Worm (Caenorhabditis elegans) whole organism, late embryonic: ENCODE results near the gene C30F2.5.
A peak's percentile ranks its signal among the peaks of the same experiment; 100 is the strongest.
"Not testable (repeated sequence)": the region's sequence is repeated elsewhere in the genome, so short reads cannot be mapped to it uniquely, and the experiment has no call there.

Source experiments
- C08G9.2 ChIP-seq: sonication (generic microtip); optimal IDR thresholded peaks from 2 replicates; lab custom pipeline; 2016; ENCODE audit warnings: mild to moderate bottlenecking, missing genetic modification characterization, moderate library complexity, missing compliant biosample characterization
- C38D4.7 ChIP-seq: fragments of 200-800 bp; sonication (Bioruptor generic); optimal IDR thresholded peaks from 2 replicates; lab custom pipeline; 2018; ENCODE audit warnings: mild to moderate bottlenecking, missing genetic modification characterization, moderate library complexity, missing compliant biosample characterization
- T23F11.4 ChIP-seq: fragments of 200-800 bp; sonication (Bioruptor generic); optimal IDR thresholded peaks from 2 replicates; lab custom pipeline; 2018; ENCODE audit warnings: mild to moderate bottlenecking, missing genetic modification characterization, missing compliant biosample characterization
- Y22D7AL.16 ChIP-seq: sonication (generic microtip); optimal IDR thresholded peaks from 2 replicates; lab custom pipeline; 2016; ENCODE audit warnings: missing genetic modification characterization, missing compliant biosample characterization
- ceh-14 ChIP-seq: sonication (generic microtip); optimal IDR thresholded peaks from 2 replicates; lab custom pipeline; 2016; ENCODE audit warnings: missing genotype, missing genetic modification characterization, missing compliant biosample characterization
- ceh-18 ChIP-seq: sonication (generic microtip); optimal IDR thresholded peaks from 2 replicates; lab custom pipeline; 2016; ENCODE audit warnings: missing genetic modification characterization, missing compliant biosample characterization
- ceh-24 ChIP-seq: sonication (generic microtip); optimal IDR thresholded peaks from 2 replicates; lab custom pipeline; 2016; ENCODE audit warnings: mild to moderate bottlenecking, missing genetic modification characterization, missing compliant biosample characterization
- ceh-30 ChIP-seq: fragments of 150-350 bp; optimal IDR thresholded peaks from 2 replicates; lab custom pipeline; 2014; ENCODE audit warnings: missing biosample characterization, missing genetic modification characterization
- ceh-34 ChIP-seq: sonication (generic microtip); optimal IDR thresholded peaks from 2 replicates; lab custom pipeline; 2016; ENCODE audit warnings: mild to moderate bottlenecking, missing genetic modification characterization, missing compliant biosample characterization
- ceh-48 ChIP-seq: sonication (generic microtip); optimal IDR thresholded peaks from 2 replicates; lab custom pipeline; 2016; ENCODE audit warnings: missing genetic modification characterization, inconsistent platforms, missing compliant biosample characterization
- ceh-6 ChIP-seq: fragments of 200-800 bp; sonication (Bioruptor generic); optimal IDR thresholded peaks from 2 replicates; lab custom pipeline; 2018; ENCODE audit warnings: mild to moderate bottlenecking, missing genetic modification characterization, missing compliant biosample characterization
- elt-2 ChIP-seq: sonication (generic microtip); optimal IDR thresholded peaks from 2 replicates; lab custom pipeline; 2016; ENCODE audit warnings: missing genetic modification reagents, missing genetic modification characterization, missing compliant biosample characterization
- elt-4 ChIP-seq: sonication (generic microtip); optimal IDR thresholded peaks from 2 replicates; lab custom pipeline; 2016; ENCODE audit warnings: missing genetic modification characterization, missing compliant biosample characterization
- ets-4 ChIP-seq: sonication (generic microtip); optimal IDR thresholded peaks from 2 replicates; lab custom pipeline; 2016; ENCODE audit warnings: missing genetic modification characterization, missing compliant biosample characterization
- eyg-1 ChIP-seq: sonication (generic microtip); optimal IDR thresholded peaks from 2 replicates; lab custom pipeline; 2016; ENCODE audit warnings: missing genotype, missing genetic modification characterization, missing compliant biosample characterization
- fax-1 ChIP-seq: sonication (generic microtip); optimal IDR thresholded peaks from 2 replicates; lab custom pipeline; 2016; ENCODE audit warnings: missing genotype, missing genetic modification characterization, missing compliant biosample characterization
- fkh-6 ChIP-seq: sonication (generic microtip); optimal IDR thresholded peaks from 2 replicates; lab custom pipeline; 2016; ENCODE audit warnings: missing genetic modification characterization, missing compliant biosample characterization
- gmeb-2 ChIP-seq: sonication (generic microtip); optimal IDR thresholded peaks from 2 replicates; lab custom pipeline; 2016; ENCODE audit warnings: missing genetic modification characterization, inconsistent platforms, missing compliant biosample characterization
- hlh-15 ChIP-seq: sonication (generic microtip); optimal IDR thresholded peaks from 2 replicates; lab custom pipeline; 2016; ENCODE audit warnings: missing genetic modification characterization, missing compliant biosample characterization
- hlh-30 ChIP-seq: sonication (generic microtip); optimal IDR thresholded peaks from 2 replicates; lab custom pipeline; 2017; ENCODE audit warnings: antibody characterized with exemption, missing genetic modification characterization, missing compliant biosample characterization; ENCODE audit not compliant: insufficient read depth
- lin-11 ChIP-seq: fragments of 200-800 bp; sonication (Bioruptor generic); optimal IDR thresholded peaks from 2 replicates; lab custom pipeline; 2018; ENCODE audit warnings: mild to moderate bottlenecking, missing genetic modification characterization, missing compliant biosample characterization
- madf-2 ChIP-seq: sonication (generic microtip); optimal IDR thresholded peaks from 2 replicates; lab custom pipeline; 2017; ENCODE audit warnings: missing genetic modification characterization, missing compliant biosample characterization
- nhr-11 ChIP-seq: fragments of 150-350 bp; optimal IDR thresholded peaks from 2 replicates; lab custom pipeline; 2014; ENCODE audit warnings: missing biosample characterization, missing genetic modification characterization
- odd-2 ChIP-seq: sonication (generic microtip); optimal IDR thresholded peaks from 2 replicates; lab custom pipeline; 2017; ENCODE audit warnings: antibody characterized with exemption, mild to moderate bottlenecking, missing genetic modification characterization, missing compliant biosample characterization
- sdc-2 ChIP-seq: sonication (generic microtip); optimal IDR thresholded peaks from 2 replicates; lab custom pipeline; 2016; ENCODE audit warnings: missing genotype, missing genetic modification characterization, missing compliant biosample characterization
- sox-2 ChIP-seq: fragments of 200-800 bp; sonication (Bioruptor generic); IDR thresholded peaks from 2 replicates; pipeline ENCODE4 v1.3.6; 2022; ENCODE audit warnings: missing genetic modification reagents, missing genetic modification characterization, missing compliant biosample characterization
- sox-4 ChIP-seq: sonication (generic microtip); optimal IDR thresholded peaks from 2 replicates; lab custom pipeline; 2017; ENCODE audit warnings: mild to moderate bottlenecking, missing genetic modification characterization, inconsistent platforms, missing compliant biosample characterization
- syd-9 ChIP-seq: sonication (generic microtip); optimal IDR thresholded peaks from 2 replicates; lab custom pipeline; 2016; ENCODE audit warnings: mild to moderate bottlenecking, missing genetic modification characterization, moderate library complexity, missing compliant biosample characterization
- unc-3 ChIP-seq, 2 experiments: fragments of 200-800 bp in 1 of 2; sonication (Bioruptor generic) in 1 of 2; sonication (generic microtip) in 1 of 2; conservative IDR thresholded peaks in 1 of 2; optimal IDR thresholded peaks in 1 of 2; 2 replicates each; pipeline versions ENCODE4 v1.3.6 to Lab custom; 2016 to 2022; ENCODE audit warnings: missing compliant biosample characterization in 2 of 2, missing genetic modification characterization in 2 of 2, missing genetic modification reagents in 1 of 2
- unc-42 ChIP-seq: sonication (generic microtip); optimal IDR thresholded peaks from 2 replicates; lab custom pipeline; 2016; ENCODE audit warnings: missing genotype, missing genetic modification characterization, missing compliant biosample characterization
- unc-86 ChIP-seq: sonication (generic microtip); optimal IDR thresholded peaks from 2 replicates; lab custom pipeline; 2016; ENCODE audit warnings: missing genetic modification characterization, missing compliant biosample characterization
- ztf-16 ChIP-seq: sonication (generic microtip); optimal IDR thresholded peaks from 2 replicates; lab custom pipeline; 2017; ENCODE audit warnings: missing genetic modification characterization, missing compliant biosample characterization

The C30F2.5 gene

DNA sequence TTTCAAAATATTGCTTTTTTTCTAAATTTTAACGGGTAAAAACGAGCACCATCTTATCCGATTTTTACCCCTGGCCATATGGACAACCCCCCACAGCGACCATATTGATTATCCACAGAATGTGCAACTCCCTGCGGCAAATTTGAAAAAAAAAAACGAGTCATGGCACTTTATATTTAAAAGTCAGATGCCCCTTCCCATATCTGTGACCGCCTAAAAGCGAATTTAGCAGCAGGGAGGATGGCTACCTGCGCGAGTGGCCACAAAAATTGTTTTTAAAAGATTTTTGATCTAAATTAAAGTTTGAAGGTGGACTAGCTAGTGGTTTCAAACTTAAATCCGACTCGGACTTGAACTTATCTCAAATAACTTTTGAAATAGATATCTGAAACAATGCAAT is 38.1 kb upstream of the C30F2.5 start (continued):
- TF ChIP-seq ceh-30 (tag; lab: Kevin White, UChicago) = peak; percentile 71
- TF ChIP-seq ets-4 (tag; lab: Kevin White, UChicago) = peak; percentile 64
- TF ChIP-seq gmeb-2 (tag; lab: Kevin White, UChicago) = no peak
- peak; percentile 28 for TF ChIP-seq unc-86 (tag; lab: Kevin White, UChicago)
- peak; percentile 95 for TF ChIP-seq ceh-18 (tag; lab: Kevin White, UChicago)

DNA sequence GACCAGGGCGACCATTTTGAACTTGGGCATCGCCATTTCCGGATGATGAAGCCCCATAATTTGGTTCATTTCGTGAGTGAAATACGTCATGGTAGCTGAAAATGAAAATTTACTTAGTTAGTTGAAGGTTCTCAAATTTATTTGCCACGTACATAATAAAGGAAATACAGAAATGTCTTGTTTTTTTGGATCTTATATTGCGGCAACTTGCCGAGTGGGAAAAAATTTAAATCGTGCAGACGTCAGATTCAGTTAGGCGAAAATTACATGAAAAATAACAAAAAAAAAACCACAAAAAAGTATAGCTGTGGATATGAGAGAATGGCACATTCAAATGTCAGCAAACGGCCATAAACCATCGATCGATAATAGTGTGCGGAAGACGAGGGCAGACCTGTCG is 35.6 kb upstream of the C30F2.5 start, which contains the start of gene T27A8.2:
Gene T27A8.2, minus strand, starts transcription at position 101 of the 400 bp plus-strand sequence.
- TF ChIP-seq ceh-24 (tag; lab: Kevin White, UChicago) (no peak), ceh-48 (no peak), unc-3 (GFP tag; conservative IDR thresholded peaks at IDR 0.05; lab: Robert Waterston, UW) (no peak), unc-3 (tag; optimal IDR thresholded peaks at IDR 0.05; lab: Kevin White, UChicago) (no peak), ceh-14 (tag; lab: Kevin White, UChicago) (no peak), nhr-11 (tag; lab: Kevin White, UChicago) (no peak), unc-86 (tag; lab: Kevin White, UChicago) (no peak), hlh-15 (tag; lab: Kevin White, UChicago) (no peak), ztf-16 (no peak), syd-9 (tag; lab: Kevin White, UChicago) (no peak), madf-2 (tag; lab: Kevin White, UChicago) (no peak), sox-2 (GFP tag; lab: Robert Waterston, UW) (no peak), fkh-6 (no peak), ceh-34 (tag; lab: Kevin White, UChicago) (no peak), ceh-18 (tag; lab: Kevin White, UChicago) (no peak), sox-4 (tag; lab: Kevin White, UChicago) (no peak), C38D4.7 (GFP tag; lab: Kevin White, UChicago) (no peak), T23F11.4 (GFP tag; lab: Kevin White, UChicago) (no peak)

DNA sequence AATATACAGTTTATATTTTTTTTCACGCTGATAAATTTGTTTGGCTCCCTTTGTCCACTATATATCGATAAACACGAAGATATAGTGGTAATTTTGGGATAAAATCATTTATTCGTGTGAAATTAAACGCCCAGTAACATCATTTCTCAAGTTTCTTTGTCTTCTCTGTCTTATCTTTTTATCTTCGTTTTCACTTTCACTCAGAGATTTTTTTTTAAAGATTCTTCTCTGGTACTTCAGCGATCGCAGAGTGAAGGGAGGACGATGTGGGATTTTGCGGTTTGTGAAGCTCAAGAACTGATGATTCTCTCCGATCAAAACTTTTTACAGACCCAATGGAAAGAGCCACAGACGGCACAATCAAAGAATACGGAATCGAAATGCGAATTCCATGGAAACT is 32.1 kb upstream of the C30F2.5 start, which contains the start of gene T27A8.3:
Gene T27A8.3, plus strand, starts transcription at position 301 of the 400 bp plus-strand sequence.
- not testable (repeated sequence) for TF ChIP-seq odd-2 (tag; lab: Kevin White, UChicago); elt-4; nhr-11 (tag; lab: Kevin White, UChicago)

DNA sequence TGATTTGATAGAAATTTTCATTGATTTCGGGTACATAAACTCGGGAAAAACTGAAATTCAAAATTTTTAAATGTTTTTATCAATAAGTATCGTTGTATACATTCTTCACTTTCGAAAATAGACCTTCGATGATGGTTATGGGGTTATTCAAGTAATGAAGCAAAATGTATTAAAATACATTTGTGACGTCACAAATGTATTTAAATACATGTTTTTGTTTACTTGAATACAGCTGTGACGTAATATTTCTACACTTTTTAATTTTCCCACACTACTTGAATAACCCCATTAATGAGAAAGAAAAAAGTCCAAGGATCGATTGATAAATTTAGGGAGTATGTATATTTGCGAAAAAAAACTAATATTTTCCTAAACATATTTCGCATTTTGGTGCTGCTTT is 26.5 kb upstream of the C30F2.5 start:
- TF ChIP-seq lin-11 (tag; lab: Kevin White, UChicago) = no peak
- TF ChIP-seq C08G9.2 (tag; lab: Kevin White, UChicago) = no peak
- no peak for TF ChIP-seq ets-4 (tag; lab: Kevin White, UChicago)
- TF ChIP-seq unc-86 (tag; lab: Kevin White, UChicago) = no peak

DNA sequence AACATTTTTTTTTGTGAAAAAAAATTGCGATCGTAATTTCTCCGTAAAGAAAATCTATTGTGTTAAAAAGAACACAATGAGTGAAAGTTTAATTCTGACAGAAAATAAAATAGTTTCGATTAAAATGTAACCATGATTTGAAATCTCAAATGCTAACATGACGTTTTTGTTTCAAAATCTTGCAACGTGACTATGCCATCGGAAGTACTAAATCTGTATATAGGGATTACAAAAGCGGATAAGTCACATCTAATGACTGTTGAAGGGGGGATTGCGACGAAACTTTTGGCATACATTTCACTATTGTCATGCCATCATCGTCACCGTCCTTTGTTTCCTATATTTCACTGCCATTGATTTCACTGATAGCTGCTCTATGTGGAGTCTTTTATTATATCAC is 21.9 kb upstream of the C30F2.5 start, which contains the start of gene col-187:
Gene col-187, plus strand, starts transcription at position 301 of the 400 bp plus-strand sequence.
- TF ChIP-seq fax-1 (tag; lab: Kevin White, UChicago) = no peak
- TF ChIP-seq ceh-34 (tag; lab: Kevin White, UChicago) = no peak
- no peak for TF ChIP-seq ceh-6 (GFP tag; lab: Kevin White, UChicago)
- TF ChIP-seq syd-9 (tag; lab: Kevin White, UChicago) = no peak
- TF ChIP-seq Y22D7AL.16 (tag; lab: Kevin White, UChicago) = no peak
- TF ChIP-seq elt-2 (tag; lab: Kevin White, UChicago) = no peak
- TF ChIP-seq sdc-2 (tag; lab: Kevin White, UChicago) = no peak
- no peak for TF ChIP-seq unc-42 (tag; lab: Kevin White, UChicago)
- no peak for TF ChIP-seq elt-4
- TF ChIP-seq eyg-1 (tag; lab: Kevin White, UChicago) = no peak
- no peak for TF ChIP-seq hlh-30
